Worm (Caenorhabditis elegans): ENCODE measurements around the gene cyp-35D1.

Gene cyp-35D1

ce11 chrV:16120499-16120898, 51.5 kb downstream of the cyp-35D1 start:
- peak; percentile 82 for TF ChIP-seq zip-4 (GFP tag; optimal IDR thresholded peaks at IDR 0.05)
- no peak for TF ChIP-seq dsc-1 (tag; optimal IDR thresholded peaks at IDR 0.05)
